Worm (Caenorhabditis elegans) whole organism, early embryonic: ENCODE measurements around the gene C31H1.2.

Experiments used
- B0310.2 ChIP-seq: sonication (generic microtip); optimal IDR thresholded peaks from 2 replicates; lab custom pipeline; 2016; ENCODE audit warnings: mild to moderate bottlenecking, missing genetic modification characterization, missing compliant biosample characterization
- F13C5.2 ChIP-seq: sonication (generic microtip); optimal IDR thresholded peaks from 2 replicates; lab custom pipeline; 2017; ENCODE audit warnings: mild to moderate bottlenecking, missing genetic modification characterization, inconsistent platforms, missing compliant biosample characterization
- flt-1 ChIP-seq: fragments of 200-800 bp; sonication (Bioruptor generic); IDR thresholded peaks from 2 replicates; pipeline ENCODE4 v1.3.6; 2022; ENCODE audit warnings: missing genetic modification characterization, missing compliant biosample characterization
- hmg-4 ChIP-seq: fragments of 200-800 bp; sonication (Bioruptor generic); optimal IDR thresholded peaks from 2 replicates; lab custom pipeline; 2018; ENCODE audit warnings: mild to moderate bottlenecking, missing genetic modification characterization, missing compliant biosample characterization
- pes-1 ChIP-seq: fragments of 200-800 bp; sonication (Bioruptor generic); IDR thresholded peaks from 2 replicates; pipeline ENCODE4 v1.3.6; 2022; ENCODE audit warnings: missing genetic modification reagents, missing genetic modification characterization, missing compliant biosample characterization
- tbx-11 ChIP-seq: fragments of 200-800 bp; sonication (Bioruptor generic); IDR thresholded peaks from 2 replicates; pipeline ENCODE4 v1.3.6; 2022; ENCODE audit warnings: missing genetic modification characterization, missing compliant biosample characterization

ce11 chrIV:5816466-5816865, 25.4 kb downstream of the C31H1.2 start:
- no peak for TF ChIP-seq hmg-4
- no peak for TF ChIP-seq pes-1 (GFP tag; lab: Robert Waterston, UW)
- TF ChIP-seq tbx-11 (GFP tag; lab: Robert Waterston, UW), result no peak
- TF ChIP-seq flt-1 (GFP tag; lab: Robert Waterston, UW), result no peak
- TF ChIP-seq F13C5.2 (tag; lab: Kevin White, UChicago), result no peak
- no peak for TF ChIP-seq B0310.2 (tag; lab: Kevin White, UChicago)
